Comparison of ENCODE assay signal across 1 fruit fly cellular context in the genomic region with DNA sequence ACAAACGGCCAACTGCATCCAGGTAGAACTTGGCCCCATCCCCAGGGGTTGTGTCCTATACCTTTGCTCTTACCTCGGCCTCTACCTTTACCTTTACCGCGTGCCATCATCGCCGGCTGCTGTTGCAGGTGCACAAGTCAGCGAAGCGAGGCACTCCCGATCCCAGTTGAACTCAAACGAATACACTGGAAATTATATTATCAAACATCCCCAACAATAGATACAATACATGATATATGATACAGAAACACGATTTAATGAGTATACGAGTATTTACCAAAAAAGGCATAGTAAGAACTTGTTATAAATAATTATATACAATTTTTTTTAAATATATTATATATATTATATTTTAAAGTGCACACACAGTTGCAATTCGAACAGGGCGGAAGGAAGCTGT.
A peak's percentile ranks its signal among the peaks of the same experiment; 100 is the strongest.
TF ChIP-seq lines count a peak whose summit lies in the region.

No protein-coding gene starts in this region.

TF ChIP-seq in whole organism, embryonic, 481 proteins besides CTCF, POLR2A, EP300 and RAD21 (continued from another document):
- TF ChIP-seq CG14710 (tag; optimal IDR thresholded peaks at IDR 0.05; lab: Kevin White, UChicago) (peak; percentile 32), odd (GFP tag; optimal IDR thresholded peaks at IDR 0.05; lab: Kevin White, UChicago) (no peak), CG7271 (tag; optimal IDR thresholded peaks at IDR 0.05; lab: Kevin White, UChicago) (peak; percentile 70), dmrt11E (tag; optimal IDR thresholded peaks at IDR 0.05; lab: Kevin White, UChicago) (peak; percentile 66), prd (optimal IDR thresholded peaks at IDR 0.05; lab: Kevin White, UChicago) (no peak), prd (GFP tag; IDR thresholded peaks at IDR 0.05; lab: Robert Waterston, UW) (peak; percentile 71), onecut (GFP tag; IDR thresholded peaks at IDR 0.05; lab: Robert Waterston, UW) (no peak), gem (tag; optimal IDR thresholded peaks at IDR 0.05; lab: Kevin White, UChicago) (peak; percentile 14), CG30403 (GFP tag; optimal IDR thresholded peaks at IDR 0.05; lab: Kevin White, UChicago) (no peak), CG9727 (GFP tag; optimal IDR thresholded peaks at IDR 0.05; lab: Kevin White, UChicago) (peak; percentile 48), sens (GFP tag; lab: Kevin White, UChicago) (peak; percentile 73), ac (GFP tag; optimal IDR thresholded peaks at IDR 0.05; lab: Kevin White, UChicago) (peak; percentile 89), CG4328 (GFP tag; optimal IDR thresholded peaks at IDR 0.05; lab: Kevin White, UChicago) (no peak), CG15479 (GFP tag; optimal IDR thresholded peaks at IDR 0.05; lab: Kevin White, UChicago) (peak; percentile 66), CG8924 (tag; optimal IDR thresholded peaks at IDR 0.05; lab: Kevin White, UChicago) (peak; percentile 51)
